Fruit fly (Drosophila melanogaster): ENCODE data around the gene CG13891.
A peak's percentile ranks its signal among the peaks of the same experiment; 100 is the strongest.

- TF ChIP-seq CG16779 (tag; optimal IDR thresholded peaks at IDR 0.05) (peak; percentile 38), Hr39 (GFP tag; optimal IDR thresholded peaks at IDR 0.05) (peak; percentile 60), pdm3 (GFP tag; optimal IDR thresholded peaks at IDR 0.05) (peak; percentile 57), CG11902 (GFP tag; optimal IDR thresholded peaks at IDR 0.05) (peak; percentile 58), OdsH (GFP tag; optimal IDR thresholded peaks at IDR 0.05) (peak; percentile 58), vri (GFP tag; optimal IDR thresholded peaks at IDR 0.05) (peak; percentile 43), CG8632 (GFP tag; optimal IDR thresholded peaks at IDR 0.05) (peak; percentile 47), Ets21C (GFP tag; optimal IDR thresholded peaks at IDR 0.05) (peak; percentile 53), Eip75B (GFP tag; optimal IDR thresholded peaks at IDR 0.05) (peak; percentile 53), fkh (GFP tag; optimal IDR thresholded peaks at IDR 0.05) (peak; percentile 53), CG6276 (GFP tag; optimal IDR thresholded peaks at IDR 0.05) (peak; percentile 25), CG3032 (tag; optimal IDR thresholded peaks at IDR 0.05) (peak; percentile 48), net (GFP tag; optimal IDR thresholded peaks at IDR 0.05) (peak; percentile 65), Gug (GFP tag; IDR thresholded peaks at IDR 0.05) (peak; percentile 71)
Measured at dm6 chr3L:441035-441604, 7.4 kb upstream of the CG13891 start.
